Fruit fly (Drosophila melanogaster): Measurements from ENCODE around the gene Jon65Aii.

Gene Jon65Aii

DNA sequence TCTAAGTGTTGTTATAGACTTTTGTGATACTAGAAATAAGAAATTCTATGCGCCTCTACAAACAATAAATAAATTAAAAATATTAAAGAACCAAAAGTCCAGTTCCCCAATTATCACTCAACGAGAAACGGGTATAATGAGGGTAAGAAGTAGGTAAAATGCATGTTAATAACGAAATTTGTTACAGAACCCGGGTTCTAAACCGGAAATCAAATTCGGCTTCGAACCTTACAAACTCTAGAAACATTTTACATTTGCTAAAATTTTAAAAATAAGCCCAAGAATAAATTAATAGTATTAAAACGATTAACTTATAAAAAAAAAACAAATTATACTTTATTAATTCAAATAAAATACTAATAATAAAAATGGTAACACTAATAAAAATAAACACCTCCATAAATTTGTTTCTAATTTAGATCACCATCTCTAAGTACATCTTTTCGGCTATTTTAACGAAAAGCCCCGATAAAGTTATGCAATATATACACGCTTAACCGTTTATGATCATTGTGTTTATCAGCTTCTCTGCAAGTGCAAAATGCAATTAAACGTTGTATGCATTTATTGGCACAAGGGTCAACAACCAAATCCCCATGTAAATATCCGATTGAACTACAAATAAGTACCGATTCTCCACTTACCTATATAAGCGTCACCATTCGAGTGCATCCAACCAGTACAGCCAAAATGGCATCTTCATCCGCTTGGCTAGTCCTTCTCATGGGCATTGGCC lies 19.5 kb downstream of the Jon65Aii start, which contains the start of gene CG6602 (continued):
- TF ChIP-seq fd3F (GFP tag; optimal IDR thresholded peaks at IDR 0.05) (peak; percentile 55), fd96Cb (tag; optimal IDR thresholded peaks at IDR 0.05) (peak; percentile 57), H2.0 (GFP tag; IDR thresholded peaks at IDR 0.05) (peak; percentile 60), CG34422 (GFP tag; IDR thresholded peaks at IDR 0.05) (peak; percentile 81), sisA (GFP tag; IDR thresholded peaks at IDR 0.05) (peak; percentile 56; the same call in 1 of the 2 replicates), Dad (GFP tag; optimal IDR thresholded peaks at IDR 0.05) (peak; percentile 32), disco-r (GFP tag; optimal IDR thresholded peaks at IDR 0.05) (peak; percentile 40), Atf-2 (GFP tag; optimal IDR thresholded peaks at IDR 0.05) (no peak), croc (GFP tag; conservative IDR thresholded peaks at IDR 0.05) (peak; percentile 30; the same call in 2 of the 3 replicates), CG11247 (GFP tag; IDR thresholded peaks at IDR 0.05) (peak; percentile 71), tx (GFP tag; optimal IDR thresholded peaks at IDR 0.05) (no peak), klu (GFP tag; IDR thresholded peaks at IDR 0.05) (0 out of 2 replicates have a peak, but pooled peaks have one; percentile 32), Lhr (GFP tag; optimal IDR thresholded peaks at IDR 0.05) (peak; percentile 41), tio (GFP tag; optimal IDR thresholded peaks at IDR 0.05) (peak; percentile 68), NK7.1 (GFP tag; optimal IDR thresholded peaks at IDR 0.05) (no peak), Bdp1 (GFP tag; optimal IDR thresholded peaks at IDR 0.05) (no peak), Optix (GFP tag; IDR thresholded peaks at IDR 0.05) (peak; percentile 5; the same call in 1 of the 3 replicates), ro (GFP tag; IDR thresholded peaks at IDR 0.05) (peak; percentile 23; the same call in 1 of the 2 replicates), MTF-1 (GFP tag; optimal IDR thresholded peaks at IDR 0.05; ENCODE audit: borderline replicate concordance) (peak; percentile 86), CG4617 (GFP tag; optimal IDR thresholded peaks at IDR 0.05; ENCODE audit: borderline replicate concordance) (no peak), pho (GFP tag; optimal IDR thresholded peaks at IDR 0.05) (no peak), Hmr (GFP tag; optimal IDR thresholded peaks at IDR 0.05) (peak; percentile 82), slbo (GFP tag; IDR thresholded peaks at IDR 0.05) (peak; percentile 83), CG8388 (GFP tag; optimal IDR thresholded peaks at IDR 0.05) (peak; percentile 32), CG6854 (GFP tag; optimal IDR thresholded peaks at IDR 0.05) (peak; percentile 35), slp2 (GFP tag; optimal IDR thresholded peaks at IDR 0.05) (peak; percentile 53), CG17912 (GFP tag; optimal IDR thresholded peaks at IDR 0.05) (peak; percentile 59), Rfx (GFP tag; IDR thresholded peaks at IDR 0.05) (peak; percentile 89), gsb-n (tag; optimal IDR thresholded peaks at IDR 0.05) (peak; percentile 38), kay (GFP tag; optimal IDR thresholded peaks at IDR 0.05) (no peak), esg (GFP tag; conservative IDR thresholded peaks at IDR 0.05) (peak; percentile 29; the same call in 1 of the 2 replicates), Hand (GFP tag; optimal IDR thresholded peaks at IDR 0.05) (no peak), phol (tag; optimal IDR thresholded peaks at IDR 0.05) (peak; percentile 82), MESR4 (GFP tag; optimal IDR thresholded peaks at IDR 0.05) (no peak), chif (GFP tag; optimal IDR thresholded peaks at IDR 0.05) (peak; percentile 10 to 51), sna (GFP tag; IDR thresholded peaks at IDR 0.05; ENCODE audit: partially characterized antibody) (no peak), Sry-β (GFP tag; optimal IDR thresholded peaks at IDR 0.05) (peak; percentile 35), Spps (tag; optimal IDR thresholded peaks at IDR 0.05) (no peak), CG8478 (optimal IDR thresholded peaks at IDR 0.05) (no peak), ash1 (GFP tag; optimal IDR thresholded peaks at IDR 0.05) (peak; percentile 51), bowl (GFP tag; IDR thresholded peaks at IDR 0.05) (no peak), dmrt99B (tag; optimal IDR thresholded peaks at IDR 0.05) (peak; percentile 61), zen2 (GFP tag; IDR thresholded peaks at IDR 0.05; ENCODE audit: partially characterized antibody) (no peak), Scr (GFP tag; IDR thresholded peaks at IDR 0.05; ENCODE audit: partially characterized antibody) (no peak), CG42726 (GFP tag; IDR thresholded peaks at IDR 0.05; ENCODE audit: partially characterized antibody) (peak; percentile 7; the same call in 1 of the 2 replicates), CG1024 (GFP tag; IDR thresholded peaks at IDR 0.05) (peak; percentile 77), trh (GFP tag; optimal IDR thresholded peaks at IDR 0.05) (peak; percentile 30), pb (GFP tag; optimal IDR thresholded peaks at IDR 0.05) (peak; percentile 30), CG12769 (tag; optimal IDR thresholded peaks at IDR 0.05) (no peak)

Measured in whole organism, embryonic.